Worm (Caenorhabditis elegans): Measurements from ENCODE around the gene ugt-8.

Gene ugt-8

ce11 chrV:4918091-4918624 is 14.4 kb downstream of the ugt-8 start, which contains the start of gene C02E7.7:
C02E7.7 (minus strand) TSS chrV:4918574.
- TF ChIP-seq flt-1 (GFP tag; IDR thresholded peaks at IDR 0.05): no peak
- no peak for TF ChIP-seq ztf-23 (GFP tag; IDR thresholded peaks at IDR 0.05)
- TF ChIP-seq ztf-29 (GFP tag; IDR thresholded peaks at IDR 0.05): no peak
- TF ChIP-seq T22C8.4 (GFP tag; IDR thresholded peaks at IDR 0.05): no peak
- TF ChIP-seq cog-1 (tag; optimal IDR thresholded peaks at IDR 0.05): no peak
- no peak for TF ChIP-seq ref-1 (GFP tag; conservative IDR thresholded peaks at IDR 0.05)
- no peak for TF ChIP-seq tab-1 (GFP tag; IDR thresholded peaks at IDR 0.05)
- no peak; the same call in 1 of the 2 replicates for TF ChIP-seq klf-2 (GFP tag; conservative IDR thresholded peaks at IDR 0.05)
- TF ChIP-seq med-1 (GFP tag; optimal IDR thresholded peaks at IDR 0.05; ENCODE audit: insufficient read depth): no peak

ce11 chrV:4918664-4919257 is 15.0 kb downstream of the ugt-8 start, which contains the start of gene C02E7.6:
C02E7.6 (plus strand) TSS chrV:4919207.
- TF ChIP-seq ref-1 (GFP tag; conservative IDR thresholded peaks at IDR 0.05) (no peak), klf-2 (GFP tag; conservative IDR thresholded peaks at IDR 0.05) (no peak; the same call in 1 of the 2 replicates), ztf-23 (GFP tag; IDR thresholded peaks at IDR 0.05) (no peak), tab-1 (GFP tag; IDR thresholded peaks at IDR 0.05) (no peak), med-1 (GFP tag; optimal IDR thresholded peaks at IDR 0.05; ENCODE audit: insufficient read depth) (no peak), flt-1 (GFP tag; IDR thresholded peaks at IDR 0.05) (no peak), T22C8.4 (GFP tag; IDR thresholded peaks at IDR 0.05) (no peak), cog-1 (tag; optimal IDR thresholded peaks at IDR 0.05) (no peak), ztf-29 (GFP tag; IDR thresholded peaks at IDR 0.05) (no peak)

- TF ChIP-seq T22C8.4 (GFP tag; IDR thresholded peaks at IDR 0.05): no peak
These were observed 17.0 kb downstream of the ugt-8 start, which contains the start of the genes C02E7.8 and srh-23 for ce11 chrV:4920690-4921152. C02E7.8 (minus strand) TSS chrV:4920790. srh-23 (plus strand) TSS chrV:4921102.

- TF ChIP-seq ref-1 (GFP tag; conservative IDR thresholded peaks at IDR 0.05): no peak
- no peak for TF ChIP-seq flt-1 (GFP tag; IDR thresholded peaks at IDR 0.05)
- TF ChIP-seq klf-2 (GFP tag; conservative IDR thresholded peaks at IDR 0.05): no peak
- TF ChIP-seq med-1 (GFP tag; optimal IDR thresholded peaks at IDR 0.05; ENCODE audit: insufficient read depth): no peak
- TF ChIP-seq ztf-23 (GFP tag; IDR thresholded peaks at IDR 0.05): no peak
- no peak for TF ChIP-seq ztf-29 (GFP tag; IDR thresholded peaks at IDR 0.05)
- TF ChIP-seq T22C8.4 (GFP tag; IDR thresholded peaks at IDR 0.05): no peak
- TF ChIP-seq tab-1 (GFP tag; IDR thresholded peaks at IDR 0.05): no peak
- TF ChIP-seq cog-1 (tag; optimal IDR thresholded peaks at IDR 0.05): no peak
These were observed 18.3 kb downstream of the ugt-8 start, which contains the start of gene srh-22 for ce11 chrV:4922024-4922423. srh-22 (plus strand) TSS chrV:4922324.

ce11 chrV:4924618-4925017 is 20.9 kb downstream of the ugt-8 start, which contains the start of gene srh-20:
srh-20 (plus strand) TSS chrV:4924918.
- no peak for TF ChIP-seq ztf-29 (GFP tag; IDR thresholded peaks at IDR 0.05)
- no peak for TF ChIP-seq flt-1 (GFP tag; IDR thresholded peaks at IDR 0.05)
- TF ChIP-seq T22C8.4 (GFP tag; IDR thresholded peaks at IDR 0.05): no peak
- TF ChIP-seq klf-2 (GFP tag; conservative IDR thresholded peaks at IDR 0.05): no peak
- TF ChIP-seq ztf-23 (GFP tag; IDR thresholded peaks at IDR 0.05): no peak
- no peak for TF ChIP-seq med-1 (GFP tag; optimal IDR thresholded peaks at IDR 0.05; ENCODE audit: insufficient read depth)
- no peak for TF ChIP-seq cog-1 (tag; optimal IDR thresholded peaks at IDR 0.05)
- TF ChIP-seq ref-1 (GFP tag; conservative IDR thresholded peaks at IDR 0.05): no peak
- TF ChIP-seq tab-1 (GFP tag; IDR thresholded peaks at IDR 0.05): no peak

- no peak for TF ChIP-seq ztf-23 (GFP tag; IDR thresholded peaks at IDR 0.05)
- no peak for TF ChIP-seq flt-1 (GFP tag; IDR thresholded peaks at IDR 0.05)
- TF ChIP-seq ref-1 (GFP tag; conservative IDR thresholded peaks at IDR 0.05): no peak
- no peak for TF ChIP-seq ztf-29 (GFP tag; IDR thresholded peaks at IDR 0.05)
- TF ChIP-seq cog-1 (tag; optimal IDR thresholded peaks at IDR 0.05): no peak
- no peak for TF ChIP-seq tab-1 (GFP tag; IDR thresholded peaks at IDR 0.05)
- TF ChIP-seq T22C8.4 (GFP tag; IDR thresholded peaks at IDR 0.05): no peak
- no peak for TF ChIP-seq med-1 (GFP tag; optimal IDR thresholded peaks at IDR 0.05; ENCODE audit: insufficient read depth)
- no peak for TF ChIP-seq klf-2 (GFP tag; conservative IDR thresholded peaks at IDR 0.05)
These were observed 22.6 kb downstream of the ugt-8 start, which contains the start of gene srh-21 for ce11 chrV:4926371-4926770. srh-21 (plus strand) TSS chrV:4926671.

ce11 chrV:4929842-4930241 is 26.1 kb downstream of the ugt-8 start, which contains the start of gene str-205:
str-205 (minus strand) TSS chrV:4929942.
- no peak for TF ChIP-seq med-1 (GFP tag; optimal IDR thresholded peaks at IDR 0.05; ENCODE audit: insufficient read depth)
- TF ChIP-seq klf-2 (GFP tag; conservative IDR thresholded peaks at IDR 0.05): no peak
- no peak for TF ChIP-seq ztf-23 (GFP tag; IDR thresholded peaks at IDR 0.05)
- TF ChIP-seq cog-1 (tag; optimal IDR thresholded peaks at IDR 0.05): no peak
- no peak for TF ChIP-seq ref-1 (GFP tag; conservative IDR thresholded peaks at IDR 0.05)
- TF ChIP-seq ztf-29 (GFP tag; IDR thresholded peaks at IDR 0.05): no peak

- TF ChIP-seq klf-2 (GFP tag; conservative IDR thresholded peaks at IDR 0.05) (no peak), flt-1 (GFP tag; IDR thresholded peaks at IDR 0.05) (no peak), ref-1 (GFP tag; conservative IDR thresholded peaks at IDR 0.05) (no peak), tab-1 (GFP tag; IDR thresholded peaks at IDR 0.05) (no peak), ztf-23 (GFP tag; IDR thresholded peaks at IDR 0.05) (no peak), cog-1 (tag; optimal IDR thresholded peaks at IDR 0.05) (no peak), ztf-29 (GFP tag; IDR thresholded peaks at IDR 0.05) (no peak), T22C8.4 (GFP tag; IDR thresholded peaks at IDR 0.05) (no peak), med-1 (GFP tag; optimal IDR thresholded peaks at IDR 0.05; ENCODE audit: insufficient read depth) (no peak)
These were observed 29.1 kb downstream of the ugt-8 start, which contains the start of gene C02E7.10 for ce11 chrV:4932814-4933213. C02E7.10 (minus strand) TSS chrV:4933045.

- TF ChIP-seq tab-1 (GFP tag; IDR thresholded peaks at IDR 0.05) (no peak), ref-1 (GFP tag; conservative IDR thresholded peaks at IDR 0.05) (no peak), klf-2 (GFP tag; conservative IDR thresholded peaks at IDR 0.05) (no peak), ztf-29 (GFP tag; IDR thresholded peaks at IDR 0.05) (no peak), T22C8.4 (GFP tag; IDR thresholded peaks at IDR 0.05) (no peak), ztf-23 (GFP tag; IDR thresholded peaks at IDR 0.05) (no peak), flt-1 (GFP tag; IDR thresholded peaks at IDR 0.05) (no peak), cog-1 (tag; optimal IDR thresholded peaks at IDR 0.05) (no peak), med-1 (GFP tag; optimal IDR thresholded peaks at IDR 0.05; ENCODE audit: insufficient read depth) (no peak)
These were observed 29.5 kb downstream of the ugt-8 start for ce11 chrV:4933268-4933667.
